Worm (Caenorhabditis elegans) whole organism, midembryonic: ENCODE data around the gene mam-4.

Source experiments
- T22C8.4 ChIP-seq: fragments of 200-800 bp; sonication (Bioruptor generic); IDR thresholded peaks from 2 replicates; pipeline ENCODE4 v1.3.6; 2022; ENCODE audit warnings: missing genetic modification characterization, missing compliant biosample characterization
- cog-1 ChIP-seq: sonication (generic microtip); optimal IDR thresholded peaks from 2 replicates; lab custom pipeline; 2016; ENCODE audit warnings: missing genetic modification characterization, missing compliant biosample characterization
- flt-1 ChIP-seq: fragments of 200-800 bp; sonication (Bioruptor generic); IDR thresholded peaks from 2 replicates; pipeline ENCODE4 v1.3.6; 2022; ENCODE audit warnings: missing genetic modification characterization, missing compliant biosample characterization
- klf-2 ChIP-seq: fragments of 200-800 bp; sonication (Bioruptor generic); conservative IDR thresholded peaks from 2 replicates; pipeline ENCODE4 v1.3.6; 2022; ENCODE audit warnings: missing genetic modification reagents, missing genetic modification characterization, missing compliant biosample characterization
- med-1 ChIP-seq: sonication (generic microtip); optimal IDR thresholded peaks from 2 replicates; lab custom pipeline; 2017; ENCODE audit warnings: missing genetic modification characterization, mild to moderate bottlenecking, missing compliant biosample characterization, antibody characterized with exemption, missing genetic modification reagents; ENCODE audit not compliant: insufficient read depth
- ref-1 ChIP-seq: fragments of 200-800 bp; sonication (Bioruptor generic); conservative IDR thresholded peaks from 2 replicates; pipeline ENCODE4 v1.3.6; 2022; ENCODE audit warnings: missing genetic modification reagents, missing genetic modification characterization, missing compliant biosample characterization
- tab-1 ChIP-seq: fragments of 200-800 bp; sonication (Bioruptor generic); IDR thresholded peaks from 2 replicates; pipeline ENCODE4 v1.3.6; 2022; ENCODE audit warnings: missing genetic modification characterization, missing compliant biosample characterization
- ztf-23 ChIP-seq: fragments of 200-800 bp; sonication (Bioruptor generic); IDR thresholded peaks from 2 replicates; pipeline ENCODE4 v1.3.6; 2022; ENCODE audit warnings: missing genetic modification reagents, missing genetic modification characterization, missing compliant biosample characterization
- ztf-29 ChIP-seq: fragments of 200-800 bp; sonication (Bioruptor generic); IDR thresholded peaks from 2 replicates; pipeline ENCODE4 v1.3.6; 2022; ENCODE audit warnings: missing genetic modification reagents, missing genetic modification characterization, missing compliant biosample characterization

The mam-4 gene

ce11 chrV:11220415-11220814 lies 27.5 kb upstream of the mam-4 start:
- TF ChIP-seq klf-2 (GFP tag; lab: Robert Waterston, UW) (no peak), ref-1 (no peak), ztf-23 (no peak), T22C8.4 (GFP tag; lab: Robert Waterston, UW) (no peak), flt-1 (GFP tag; lab: Robert Waterston, UW) (no peak), med-1 (GFP tag; lab: Kevin White, UChicago) (no peak), cog-1 (tag; lab: Kevin White, UChicago) (no peak), tab-1 (GFP tag; lab: Robert Waterston, UW) (no peak), ztf-29 (GFP tag; lab: Robert Waterston, UW) (no peak)

ce11 chrV:11220936-11221335 lies 27.0 kb upstream of the mam-4 start, which contains the start of gene T19B10.2:
Gene T19B10.2, plus strand, starts transcription at chrV:11221302.
- TF ChIP-seq cog-1 (tag; lab: Kevin White, UChicago) (no peak), T22C8.4 (GFP tag; lab: Robert Waterston, UW) (no peak), tab-1 (GFP tag; lab: Robert Waterston, UW) (no peak), ztf-29 (GFP tag; lab: Robert Waterston, UW) (no peak), flt-1 (GFP tag; lab: Robert Waterston, UW) (no peak), med-1 (GFP tag; lab: Kevin White, UChicago) (no peak), ref-1 (no peak), klf-2 (GFP tag; lab: Robert Waterston, UW) (no peak), ztf-23 (no peak)

DNA sequence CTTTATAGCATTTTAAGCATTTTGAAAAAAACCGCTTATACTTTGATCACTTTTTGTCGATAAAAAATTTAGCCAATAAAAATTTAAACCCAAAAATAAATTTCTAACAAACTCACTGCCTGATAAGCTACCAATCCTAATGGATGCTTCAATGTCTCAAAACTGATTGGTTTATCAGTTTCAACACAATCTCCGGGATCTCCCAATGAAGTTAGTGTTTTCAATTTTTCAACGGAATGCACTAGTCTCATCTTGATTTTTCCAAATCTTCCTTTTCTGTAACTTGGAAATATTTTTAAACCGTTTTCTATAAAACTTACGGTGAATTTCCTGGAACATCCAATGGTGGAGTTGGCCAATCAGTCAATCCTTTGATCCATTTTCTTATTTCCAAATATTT lies 24.2 kb upstream of the mam-4 start:
- TF ChIP-seq klf-2 (GFP tag; lab: Robert Waterston, UW) (no peak), ztf-29 (GFP tag; lab: Robert Waterston, UW) (no peak), tab-1 (GFP tag; lab: Robert Waterston, UW) (no peak), ztf-23 (no peak), ref-1 (no peak), T22C8.4 (GFP tag; lab: Robert Waterston, UW) (no peak), flt-1 (GFP tag; lab: Robert Waterston, UW) (no peak), med-1 (GFP tag; lab: Kevin White, UChicago) (no peak), cog-1 (tag; lab: Kevin White, UChicago) (no peak)

ce11 chrV:11225981-11226380 lies 22.0 kb upstream of the mam-4 start, which contains the start of gene bgal-1:
Gene bgal-1, minus strand, starts transcription at chrV:11226018.
- TF ChIP-seq T22C8.4 (GFP tag; lab: Robert Waterston, UW) (no peak), ztf-23 (no peak)

DNA sequence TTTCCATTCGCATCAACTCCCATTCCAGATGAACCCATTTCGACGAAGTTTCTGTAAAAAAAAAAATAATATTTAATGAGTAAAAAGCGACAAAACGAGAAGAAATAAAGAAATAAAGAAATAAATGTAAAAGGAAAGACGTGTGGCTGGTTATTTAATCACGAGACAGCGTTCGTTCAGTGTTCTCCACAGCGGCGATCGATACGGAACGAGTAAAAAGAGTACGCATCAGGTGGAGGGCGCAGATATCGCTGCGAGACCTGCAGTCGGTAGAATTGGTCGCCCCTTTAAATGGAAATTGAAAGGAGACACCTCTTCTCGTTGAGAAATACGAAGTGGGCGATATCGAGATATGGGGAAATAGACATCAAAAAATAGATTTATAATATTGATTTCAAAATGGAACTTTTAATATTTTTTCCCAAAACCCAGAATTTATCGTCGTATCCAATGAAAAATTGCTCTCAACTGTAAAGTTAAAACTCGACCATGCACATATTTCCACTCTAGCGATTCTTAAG lies 19.2 kb upstream of the mam-4 start, which contains the start of gene pqn-70:
TSS of gene pqn-70 (minus strand) at position 51 of the 521 bp plus-strand sequence.
- no peak for TF ChIP-seq ztf-29 (GFP tag; lab: Robert Waterston, UW)
- no peak for TF ChIP-seq ref-1
- TF ChIP-seq cog-1 (tag; lab: Kevin White, UChicago) = peak; percentile 61
- TF ChIP-seq T22C8.4 (GFP tag; lab: Robert Waterston, UW) = peak; percentile 90
- TF ChIP-seq ztf-23 = peak; percentile 57; the same call in 1 of the 2 replicates
- TF ChIP-seq med-1 (GFP tag; lab: Kevin White, UChicago) = no peak
- peak; percentile 67; the same call in 1 of the 2 replicates for TF ChIP-seq flt-1 (GFP tag; lab: Robert Waterston, UW)
- TF ChIP-seq klf-2 (GFP tag; lab: Robert Waterston, UW) = no peak
- TF ChIP-seq tab-1 (GFP tag; lab: Robert Waterston, UW) = no peak

DNA sequence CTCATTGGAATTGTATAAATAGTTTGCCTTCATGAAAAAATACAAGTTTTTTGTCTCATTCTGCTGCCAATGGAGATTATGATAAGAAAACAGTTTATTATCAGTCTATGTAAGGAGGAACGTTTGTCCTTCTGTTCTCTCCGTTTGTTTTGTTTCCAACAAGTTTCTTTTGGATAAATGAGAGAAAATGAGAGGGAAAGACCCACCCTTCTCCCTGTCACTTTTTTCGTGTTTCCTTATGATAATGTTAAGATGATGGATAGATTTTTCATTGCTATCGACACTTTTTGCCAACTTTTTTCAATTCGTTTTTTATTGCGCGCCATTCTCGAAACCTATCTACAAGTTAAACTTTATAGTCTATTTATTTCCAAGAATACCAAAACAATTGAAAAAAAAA lies 16.8 kb upstream of the mam-4 start:
- TF ChIP-seq cog-1 (tag; lab: Kevin White, UChicago) = no peak
- no peak for TF ChIP-seq ref-1
- no peak for TF ChIP-seq tab-1 (GFP tag; lab: Robert Waterston, UW)
- no peak for TF ChIP-seq med-1 (GFP tag; lab: Kevin White, UChicago)
- no peak for TF ChIP-seq klf-2 (GFP tag; lab: Robert Waterston, UW)
- TF ChIP-seq ztf-29 (GFP tag; lab: Robert Waterston, UW) = no peak
- TF ChIP-seq flt-1 (GFP tag; lab: Robert Waterston, UW) = no peak
- no peak for TF ChIP-seq T22C8.4 (GFP tag; lab: Robert Waterston, UW)
- TF ChIP-seq ztf-23 = no peak

- no peak for TF ChIP-seq cog-1 (tag; lab: Kevin White, UChicago)
- no peak for TF ChIP-seq ref-1
- TF ChIP-seq ztf-23 = no peak
- TF ChIP-seq med-1 (GFP tag; lab: Kevin White, UChicago) = no peak
- TF ChIP-seq flt-1 (GFP tag; lab: Robert Waterston, UW) = no peak
- no peak for TF ChIP-seq ztf-29 (GFP tag; lab: Robert Waterston, UW)
- TF ChIP-seq klf-2 (GFP tag; lab: Robert Waterston, UW) = no peak
- no peak for TF ChIP-seq T22C8.4 (GFP tag; lab: Robert Waterston, UW)
- no peak for TF ChIP-seq tab-1 (GFP tag; lab: Robert Waterston, UW)
These were observed 13.6 kb upstream of the mam-4 start, which contains the start of gene T19B10.5 for ce11 chrV:11234350-11234749. Gene T19B10.5, plus strand, starts transcription at chrV:11234650.

DNA sequence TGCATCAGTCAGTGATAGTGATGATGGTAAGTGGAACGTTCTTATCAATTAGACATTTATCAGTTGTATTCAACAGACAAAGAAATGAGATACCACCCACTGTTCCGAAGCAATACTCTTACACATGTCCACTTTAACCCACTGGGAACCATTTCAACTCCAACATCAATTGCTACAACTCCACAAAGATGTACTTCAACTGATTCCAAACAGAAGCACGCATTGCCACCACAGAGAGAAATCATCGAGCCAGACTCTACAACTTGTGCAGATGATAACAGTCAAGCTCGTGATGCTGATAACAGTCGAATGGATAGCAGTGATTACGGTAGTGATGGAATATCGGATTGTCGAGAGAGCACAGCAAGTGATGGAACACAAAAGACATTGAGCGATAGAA lies 12.1 kb upstream of the mam-4 start:
- no peak for TF ChIP-seq T22C8.4 (GFP tag; lab: Robert Waterston, UW)
- TF ChIP-seq ztf-23 = no peak
- no peak for TF ChIP-seq ref-1
- no peak for TF ChIP-seq med-1 (GFP tag; lab: Kevin White, UChicago)

ce11 chrV:11239187-11239725 lies 8.7 kb upstream of the mam-4 start, which contains the start of the genes dvc-1 and ima-1:
Gene dvc-1, minus strand, starts transcription at chrV:11239331.
Gene ima-1, plus strand, starts transcription at chrV:11239675.
- no peak for TF ChIP-seq ref-1
- TF ChIP-seq klf-2 (GFP tag; lab: Robert Waterston, UW) = peak; percentile 73
- peak; percentile 78 for TF ChIP-seq cog-1 (tag; lab: Kevin White, UChicago)
- peak; percentile 92 for TF ChIP-seq med-1 (GFP tag; lab: Kevin White, UChicago)
- peak; percentile 27; the same call in 1 of the 2 replicates for TF ChIP-seq ztf-29 (GFP tag; lab: Robert Waterston, UW)
- peak; percentile 57 for TF ChIP-seq T22C8.4 (GFP tag; lab: Robert Waterston, UW)
- peak; percentile 84 for TF ChIP-seq tab-1 (GFP tag; lab: Robert Waterston, UW)
- TF ChIP-seq ztf-23 = peak; percentile 84
- peak; percentile 87 for TF ChIP-seq flt-1 (GFP tag; lab: Robert Waterston, UW)
